Fruit fly (Drosophila melanogaster) whole organism, prepupa: ENCODE measurements around the gene CG42537.

Source experiments
- CG10631 ChIP-seq: fragments of 200-800 bp; sonication (Bioruptor generic); optimal IDR thresholded peaks from 2 replicates; lab custom pipeline; 2016; ENCODE audit warnings: missing biosample characterization, missing genetic modification characterization
- CG11762 ChIP-seq: fragments of 200-800 bp; sonication (Bioruptor generic); optimal IDR thresholded peaks from 3 replicates; lab custom pipeline; 2016; ENCODE audit warnings: missing biosample characterization, missing genetic modification characterization; ENCODE audit not compliant: insufficient read depth
- CG16779 ChIP-seq: fragments of 200-800 bp; sonication (Bioruptor generic); optimal IDR thresholded peaks from 3 replicates; lab custom pipeline; 2017; ENCODE audit warnings: missing biosample characterization, mild to moderate bottlenecking, missing genetic modification characterization
- CG34406 ChIP-seq: fragments of 200-800 bp; sonication (Bioruptor generic); optimal IDR thresholded peaks from 3 replicates; lab custom pipeline; 2016; ENCODE audit warnings: missing biosample characterization, missing genetic modification characterization
- CG6854 ChIP-seq: fragments of 200-800 bp; sonication (Bioruptor generic); optimal IDR thresholded peaks from 2 replicates; lab custom pipeline; 2017; ENCODE audit warnings: missing biosample characterization, mild to moderate bottlenecking, missing genetic modification characterization
- Ets96B ChIP-seq: fragments of 200-800 bp; optimal IDR thresholded peaks from 2 replicates; lab custom pipeline; 2019; ENCODE audit warnings: missing biosample characterization, mild to moderate bottlenecking, missing genetic modification characterization, moderate library complexity
- Hr39 ChIP-seq: fragments of 200-800 bp; sonication (Bioruptor generic); optimal IDR thresholded peaks from 2 replicates; lab custom pipeline; 2016; ENCODE audit warnings: missing biosample characterization, missing genetic modification characterization
- Lpt ChIP-seq: fragments of 200-800 bp; sonication (Bioruptor generic); optimal IDR thresholded peaks from 3 replicates; lab custom pipeline; 2016; ENCODE audit warnings: missing biosample characterization, missing genetic modification characterization
- Met ChIP-seq: fragments of 200-800 bp; sonication (Bioruptor generic); optimal IDR thresholded peaks from 3 replicates; lab custom pipeline; 2016; ENCODE audit warnings: missing biosample characterization, missing genetic modification characterization
- Smox ChIP-seq: fragments of 200-800 bp; sonication (Bioruptor generic); optimal IDR thresholded peaks from 3 replicates; lab custom pipeline; 2016; ENCODE audit warnings: missing biosample characterization, missing genetic modification characterization
- achi ChIP-seq: fragments of 200-800 bp; sonication (Bioruptor generic); optimal IDR thresholded peaks from 3 replicates; lab custom pipeline; 2016; ENCODE audit warnings: missing biosample characterization, missing genetic modification characterization
- acj6 ChIP-seq: fragments of 200-800 bp; sonication (Bioruptor generic); optimal IDR thresholded peaks from 3 replicates; lab custom pipeline; 2016; ENCODE audit warnings: missing biosample characterization, missing genetic modification characterization
- dac ChIP-seq: fragments of 200-800 bp; sonication (Bioruptor generic); optimal IDR thresholded peaks from 2 replicates; lab custom pipeline; 2017; ENCODE audit warnings: missing biosample characterization, mild to moderate bottlenecking, missing genetic modification characterization

- TF ChIP-seq CG10631 (GFP tag; lab: Kevin White, UChicago) = no peak
- TF ChIP-seq CG6854 = no peak
- no peak for TF ChIP-seq Smox
- no peak for TF ChIP-seq dac (GFP tag; lab: Kevin White, UChicago)
- TF ChIP-seq achi = no peak
- TF ChIP-seq CG16779 = no peak
- no peak for TF ChIP-seq acj6 (GFP tag; lab: Kevin White, UChicago)
- TF ChIP-seq Hr39 = no peak
- no peak for TF ChIP-seq CG34406 (GFP tag; lab: Kevin White, UChicago)
- TF ChIP-seq Lpt (GFP tag; lab: Kevin White, UChicago) = no peak
- TF ChIP-seq Ets96B = no peak
- TF ChIP-seq Met = no peak
- TF ChIP-seq CG11762 (GFP tag; lab: Kevin White, UChicago) = no peak
These were observed 27.6 kb downstream of the CG42537 start for dm6 chr3R:6405239-6405638.
